Worm (Caenorhabditis elegans) whole organism, L3 larva: ENCODE data around the gene sbds-1.

Experiments used
- R02D3.7 ChIP-seq: fragments of 150-350 bp; optimal IDR thresholded peaks from 2 replicates; lab custom pipeline; 2014; ENCODE audit warnings: missing biosample characterization, missing genetic modification characterization
- elt-3 ChIP-seq, 3 experiments: fragments of 150-350 bp in 1 of 3; sonication (generic microtip) in 2 of 3; optimal IDR thresholded peaks; 2 replicates in 2 of 3; 4 replicates in 1 of 3; lab custom pipeline; 2014 to 2017; ENCODE audit warnings: missing biosample characterization in 3 of 3, missing genetic modification characterization in 3 of 3
- ztf-11 ChIP-seq: fragments of 150-350 bp; optimal IDR thresholded peaks from 2 replicates; lab custom pipeline; 2014; ENCODE audit warnings: missing biosample characterization, missing genetic modification characterization

DNA sequence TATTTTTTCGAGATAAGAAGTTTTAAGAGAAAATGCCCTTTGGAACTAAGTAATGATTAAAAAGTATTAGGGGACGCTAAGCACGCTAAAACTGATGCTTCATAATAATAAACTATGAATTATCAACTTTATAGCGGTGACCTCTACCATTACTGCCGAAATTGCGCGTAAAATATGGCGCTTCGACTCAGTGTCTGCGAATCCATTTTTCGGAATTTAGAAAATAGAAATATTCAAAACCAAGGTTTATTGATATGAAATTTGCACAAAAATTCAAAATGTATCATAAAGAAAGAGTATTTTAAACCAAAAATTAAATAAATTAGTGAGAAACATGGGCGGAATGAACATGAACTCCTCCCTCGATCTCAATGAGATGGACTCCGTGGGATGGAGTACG lies 38.9 kb downstream of the sbds-1 start:
- TF ChIP-seq elt-3 (tag; optimal IDR thresholded peaks at IDR 0.05; lab: Kevin White, UChicago): no peak
- TF ChIP-seq R02D3.7: no peak
- no peak for TF ChIP-seq ztf-11
